Worm (Caenorhabditis elegans) whole organism, L2 larva: Measurements from ENCODE around the gene msp-64.

Experiments
- C34F6.9 ChIP-seq: fragments of 150-350 bp; optimal IDR thresholded peaks from 2 replicates; lab custom pipeline; 2014; ENCODE audit warnings: missing biosample characterization, missing genetic modification characterization
- F13H6.1 ChIP-seq: sonication (generic microtip); optimal IDR thresholded peaks from 2 replicates; lab custom pipeline; 2016; ENCODE audit warnings: missing genetic modification characterization, missing compliant biosample characterization
- R02D3.7 ChIP-seq: fragments of 150-350 bp; optimal IDR thresholded peaks from 2 replicates; lab custom pipeline; 2014; ENCODE audit warnings: missing biosample characterization, missing genetic modification characterization
- Y55F3AM.14 ChIP-seq: fragments of 200-800 bp; sonication (Bioruptor generic); optimal IDR thresholded peaks from 2 replicates; lab custom pipeline; 2018; ENCODE audit warnings: mild to moderate bottlenecking, missing genetic modification characterization, missing compliant biosample characterization
- ZK546.5 ChIP-seq: sonication (generic microtip); optimal IDR thresholded peaks from 2 replicates; lab custom pipeline; 2017; ENCODE audit warnings: missing biosample characterization, missing genetic modification characterization
- aly-2 ChIP-seq: fragments of 150-350 bp; optimal IDR thresholded peaks from 2 replicates; lab custom pipeline; 2014; ENCODE audit warnings: missing biosample characterization, missing genetic modification characterization
- ceh-16 ChIP-seq: fragments of 150-350 bp; optimal IDR thresholded peaks from 2 replicates; lab custom pipeline; 2014; ENCODE audit warnings: missing biosample characterization, missing genetic modification characterization
- crh-2 ChIP-seq: sonication (generic microtip); optimal IDR thresholded peaks from 2 replicates; lab custom pipeline; 2017; ENCODE audit warnings: missing biosample characterization, missing genetic modification characterization
- dmd-4 ChIP-seq: sonication (generic microtip); optimal IDR thresholded peaks from 2 replicates; lab custom pipeline; 2017; ENCODE audit warnings: missing biosample characterization, missing genetic modification characterization
- egl-27 ChIP-seq: sonication (generic microtip); optimal IDR thresholded peaks from 3 replicates; lab custom pipeline; 2017; ENCODE audit warnings: missing biosample characterization, missing genetic modification reagents, missing genetic modification characterization
- elt-1 ChIP-seq: fragments of 150-350 bp; optimal IDR thresholded peaks from 2 replicates; lab custom pipeline; 2014; ENCODE audit warnings: missing biosample characterization, missing genetic modification characterization
- elt-3 ChIP-seq: sonication (generic microtip); optimal IDR thresholded peaks from 2 replicates; lab custom pipeline; 2017; ENCODE audit warnings: missing biosample characterization, missing genetic modification characterization
- fos-1 ChIP-seq: fragments of 150-350 bp; optimal IDR thresholded peaks from 2 replicates; lab custom pipeline; 2014; ENCODE audit warnings: missing biosample characterization, missing genetic modification characterization
- gmeb-1 ChIP-seq: fragments of 150-350 bp; optimal IDR thresholded peaks from 2 replicates; lab custom pipeline; 2014; ENCODE audit warnings: missing biosample characterization, missing genetic modification characterization
- lin-11 ChIP-seq: fragments of 150-350 bp; sonication (generic microtip); optimal IDR thresholded peaks from 2 replicates; lab custom pipeline; 2014; ENCODE audit warnings: missing biosample characterization, missing genetic modification characterization, inconsistent platforms, mixed read lengths
- lsy-2 ChIP-seq, 2 experiments: fragments of 150-350 bp in 1 of 2; sonication (generic microtip) in 1 of 2; optimal IDR thresholded peaks; 2 replicates each; lab custom pipeline; 2014 to 2017; ENCODE audit warnings: missing biosample characterization in 2 of 2, missing genetic modification characterization in 2 of 2
- mab-5 ChIP-seq: fragments of 150-350 bp; optimal IDR thresholded peaks from 2 replicates; lab custom pipeline; 2014; ENCODE audit warnings: missing biosample characterization, missing genetic modification characterization
- mbf-1 ChIP-seq: sonication (generic microtip); optimal IDR thresholded peaks from 2 replicates; lab custom pipeline; 2017; ENCODE audit warnings: missing biosample characterization, missing genetic modification characterization
- nhr-10 ChIP-seq: sonication (generic microtip); optimal IDR thresholded peaks from 2 replicates; lab custom pipeline; 2017; ENCODE audit warnings: missing biosample characterization, missing genetic modification characterization
- nhr-11 ChIP-seq: fragments of 150-350 bp; optimal IDR thresholded peaks from 2 replicates; lab custom pipeline; 2014; ENCODE audit warnings: missing biosample characterization, missing genetic modification characterization
- nhr-129 ChIP-seq: fragments of 150-350 bp; optimal IDR thresholded peaks from 2 replicates; lab custom pipeline; 2014; ENCODE audit warnings: missing biosample characterization, missing genetic modification characterization
- nhr-21 ChIP-seq: fragments of 150-350 bp; optimal IDR thresholded peaks from 2 replicates; lab custom pipeline; 2014; ENCODE audit warnings: missing biosample characterization, missing genetic modification characterization
- nhr-237 ChIP-seq: fragments of 150-350 bp; optimal IDR thresholded peaks from 2 replicates; lab custom pipeline; 2014; ENCODE audit warnings: missing biosample characterization, missing genetic modification characterization
- nhr-25 ChIP-seq: fragments of 150-350 bp; sonication (generic microtip); optimal IDR thresholded peaks from 3 replicates; lab custom pipeline; 2014; ENCODE audit warnings: missing biosample characterization, missing genetic modification characterization
- nhr-6 ChIP-seq: fragments of 150-350 bp; optimal IDR thresholded peaks from 2 replicates; lab custom pipeline; 2014; ENCODE audit warnings: missing biosample characterization, missing genetic modification characterization
- peb-1 ChIP-seq: fragments of 150-350 bp; optimal IDR thresholded peaks from 2 replicates; lab custom pipeline; 2014; ENCODE audit warnings: missing biosample characterization, missing genetic modification characterization
- sem-4 ChIP-seq: fragments of 150-350 bp; optimal IDR thresholded peaks from 2 replicates; lab custom pipeline; 2014; ENCODE audit warnings: missing biosample characterization, missing genetic modification reagents, missing genetic modification characterization
- skn-1 ChIP-seq: sonication (generic microtip); optimal IDR thresholded peaks from 2 replicates; lab custom pipeline; 2017; ENCODE audit warnings: missing biosample characterization, missing genetic modification characterization
- sma-3 ChIP-seq: sonication (generic microtip); optimal IDR thresholded peaks from 2 replicates; lab custom pipeline; 2016; ENCODE audit warnings: missing genetic modification reagents, missing genetic modification characterization, missing compliant biosample characterization
- sma-9 ChIP-seq, 2 experiments: fragments of 150-350 bp in 1 of 2; sonication (generic microtip) in 1 of 2; optimal IDR thresholded peaks; 2 replicates each; lab custom pipeline; 2014 to 2016; ENCODE audit warnings: missing genetic modification characterization in 2 of 2, mild to moderate bottlenecking in 1 of 2, missing biosample characterization in 1 of 2, missing compliant biosample characterization in 1 of 2, missing genetic modification reagents in 1 of 2, moderate library complexity in 1 of 2
- snpc-4 ChIP-seq: fragments of 150-350 bp; optimal IDR thresholded peaks from 2 replicates; lab custom pipeline; 2014; ENCODE audit warnings: missing biosample characterization, missing genetic modification characterization
- unc-55 ChIP-seq: fragments of 150-350 bp; sonication (generic microtip); optimal IDR thresholded peaks from 3 replicates; lab custom pipeline; 2014; ENCODE audit warnings: missing biosample characterization, missing genetic modification reagents, missing genetic modification characterization
- ztf-1 ChIP-seq: fragments of 200-800 bp; sonication (Bioruptor generic); conservative IDR thresholded peaks from 2 replicates; pipeline ENCODE4 v1.3.6; 2022; ENCODE audit warnings: missing genetic modification characterization, missing compliant biosample characterization
- ztf-11 ChIP-seq: sonication (generic microtip); optimal IDR thresholded peaks from 2 replicates; lab custom pipeline; 2017; ENCODE audit warnings: missing biosample characterization, missing genetic modification characterization

The msp-64 gene

ce11 chrII:5777372-5777771 is 32.8 kb downstream of the msp-64 start:
- no peak for TF ChIP-seq ztf-11 (tag; lab: Kevin White, UChicago)
- no peak for TF ChIP-seq nhr-237 (tag; lab: Kevin White, UChicago)
- no peak for TF ChIP-seq nhr-25 (tag; lab: Kevin White, UChicago)
- no peak for TF ChIP-seq mbf-1 (tag; lab: Kevin White, UChicago)
- TF ChIP-seq elt-3 (tag; lab: Kevin White, UChicago): no peak
- TF ChIP-seq ztf-1: no peak
- TF ChIP-seq skn-1 (tag; lab: Kevin White, UChicago): no peak
- no peak for TF ChIP-seq sem-4 (tag; lab: Kevin White, UChicago)
- no peak for TF ChIP-seq mab-5 (tag; lab: Kevin White, UChicago)
- no peak for TF ChIP-seq unc-55
- TF ChIP-seq F13H6.1: no peak
- no peak for TF ChIP-seq sma-9 (GFP tag; optimal IDR thresholded peaks at IDR 0.05; lab: Kevin White, UChicago)
- TF ChIP-seq sma-9 (tag; optimal IDR thresholded peaks at IDR 0.05; lab: Kevin White, UChicago): no peak
- TF ChIP-seq elt-1 (tag; lab: Kevin White, UChicago): no peak
- no peak for TF ChIP-seq snpc-4 (tag; lab: Kevin White, UChicago)
- TF ChIP-seq sma-3 (GFP tag; lab: Kevin White, UChicago): no peak

DNA sequence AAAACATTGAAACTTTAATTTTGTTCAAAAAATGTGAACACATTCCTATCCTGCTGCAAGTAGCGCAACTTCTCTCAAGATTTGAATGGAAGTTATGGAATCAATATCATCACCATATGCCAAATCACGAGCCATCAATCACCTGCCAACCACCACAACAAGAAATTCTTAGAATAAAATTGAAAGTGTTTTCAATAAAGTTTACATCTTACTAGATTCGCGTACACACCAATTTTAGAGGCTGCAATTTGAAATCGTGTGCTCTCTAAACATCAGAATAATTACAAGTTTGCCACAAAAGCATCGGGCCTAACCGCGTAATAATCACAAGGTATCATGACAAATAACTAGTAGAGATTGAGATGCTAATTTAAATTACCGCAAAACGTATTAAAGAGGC is 35.3 kb downstream of the msp-64 start:
- no peak for TF ChIP-seq elt-3 (tag; lab: Kevin White, UChicago)
- TF ChIP-seq sma-3 (GFP tag; lab: Kevin White, UChicago): no peak
- TF ChIP-seq nhr-11 (tag; lab: Kevin White, UChicago): no peak
- no peak for TF ChIP-seq R02D3.7 (tag; lab: Kevin White, UChicago)
- TF ChIP-seq nhr-6 (tag; lab: Kevin White, UChicago): no peak
- TF ChIP-seq lsy-2 (tag; optimal IDR thresholded peaks at IDR 0.05; lab: Kevin White, UChicago): no peak
- no peak for TF ChIP-seq mab-5 (tag; lab: Kevin White, UChicago)
- no peak for TF ChIP-seq nhr-25 (tag; lab: Kevin White, UChicago)
- TF ChIP-seq nhr-10 (tag; lab: Kevin White, UChicago): no peak
- TF ChIP-seq C34F6.9: no peak
- TF ChIP-seq skn-1 (tag; lab: Kevin White, UChicago): no peak
- TF ChIP-seq Y55F3AM.14 (GFP tag; lab: Kevin White, UChicago): no peak
- TF ChIP-seq unc-55: no peak
- no peak for TF ChIP-seq dmd-4 (tag; lab: Kevin White, UChicago)
- TF ChIP-seq elt-1 (tag; lab: Kevin White, UChicago): no peak
- no peak for TF ChIP-seq nhr-21 (tag; lab: Kevin White, UChicago)

DNA sequence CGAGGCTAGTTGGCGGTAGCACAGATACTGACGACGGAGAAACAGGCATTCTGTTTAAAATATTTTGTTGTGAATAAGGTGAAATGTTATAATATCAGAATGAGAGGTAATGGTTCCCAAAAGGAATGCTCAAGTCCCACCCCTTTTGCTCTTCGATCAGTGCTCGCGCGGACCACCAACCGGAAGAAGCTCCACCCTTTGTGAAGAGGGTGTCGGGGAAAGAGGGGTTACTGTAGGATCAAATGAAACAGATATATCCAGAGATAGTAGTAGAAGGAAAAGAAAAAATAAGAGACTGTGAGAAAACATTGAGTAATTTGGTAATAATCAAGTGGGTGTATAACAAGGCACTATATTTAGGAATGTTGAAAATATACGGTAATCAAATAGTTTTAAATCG is 36.0 kb downstream of the msp-64 start, which contains the start of the genes dmd-5 and F10C1.1:
Gene dmd-5 (minus strand): TSS at position 101 of the 400 bp plus-strand sequence.
Gene F10C1.1 (plus strand): TSS at position 110 of the 400 bp plus-strand sequence.
- TF ChIP-seq fos-1 (tag; lab: Kevin White, UChicago): no peak

DNA sequence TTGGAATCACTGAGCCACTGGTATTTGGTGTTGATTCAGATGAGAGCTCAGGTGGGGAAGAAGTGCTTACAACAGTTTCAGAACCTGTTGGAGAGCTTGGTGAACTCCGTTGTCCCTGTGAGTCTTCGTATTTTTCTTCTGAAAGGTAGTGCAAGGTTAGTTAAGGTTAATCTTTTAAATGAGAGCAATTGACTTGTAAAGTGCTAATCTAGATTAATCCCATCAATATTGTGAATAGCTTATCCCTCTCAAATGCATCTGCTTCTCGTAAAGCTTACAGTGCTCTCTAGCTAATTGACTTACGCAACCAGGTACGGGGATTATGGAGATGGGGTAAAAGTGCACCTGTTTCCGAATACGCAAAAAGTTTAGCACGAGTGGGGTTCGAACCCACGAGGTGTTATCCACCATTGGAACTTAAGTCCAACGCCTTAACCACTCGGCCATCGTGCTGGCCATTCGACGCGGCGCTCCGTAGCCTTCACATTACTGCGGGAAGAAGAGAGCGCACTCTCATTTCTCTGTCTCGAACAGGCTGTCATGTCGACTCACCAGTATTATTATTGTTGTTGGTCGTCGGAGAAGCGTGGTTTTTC is 37.5 kb downstream of the msp-64 start:
- peak; percentile 45 for TF ChIP-seq F13H6.1
- peak; percentile 22 for TF ChIP-seq gmeb-1 (tag; lab: Kevin White, UChicago)
- TF ChIP-seq ZK546.5 (tag; lab: Kevin White, UChicago): no peak
- peak; percentile 37 for TF ChIP-seq C34F6.9
- TF ChIP-seq egl-27 (tag; lab: Kevin White, UChicago): no peak
- TF ChIP-seq fos-1 (tag; lab: Kevin White, UChicago): peak; percentile 35
- TF ChIP-seq ztf-1: no peak
- no peak for TF ChIP-seq nhr-10 (tag; lab: Kevin White, UChicago)
- TF ChIP-seq sma-9 (GFP tag; optimal IDR thresholded peaks at IDR 0.05; lab: Kevin White, UChicago): peak; percentile 53
- no peak for TF ChIP-seq sma-9 (tag; optimal IDR thresholded peaks at IDR 0.05; lab: Kevin White, UChicago)
- peak; percentile 1 for TF ChIP-seq crh-2
- TF ChIP-seq lin-11 (tag; lab: Kevin White, UChicago): peak; percentile 32
- no peak for TF ChIP-seq ceh-16 (tag; lab: Kevin White, UChicago)
- no peak for TF ChIP-seq aly-2 (tag; lab: Kevin White, UChicago)
- no peak for TF ChIP-seq snpc-4 (tag; lab: Kevin White, UChicago)
- no peak for TF ChIP-seq peb-1 (tag; lab: Kevin White, UChicago)
- TF ChIP-seq ztf-11 (tag; lab: Kevin White, UChicago): no peak
- peak; percentile 79 for TF ChIP-seq nhr-129 (tag; lab: Kevin White, UChicago)
- TF ChIP-seq nhr-11 (tag; lab: Kevin White, UChicago): no peak
- TF ChIP-seq, all 48 proteins: peak for 8
